Fruit fly (Drosophila melanogaster) whole organism, wandering third instar larva: ENCODE data around the gene CG6026.

Experiments used
- Jra ChIP-seq: sonication (Bioruptor generic); optimal IDR thresholded peaks from 2 replicates; lab custom pipeline; 2016; ENCODE audit warnings: missing biosample characterization, missing genetic modification characterization
- br ChIP-seq: fragments of 200-800 bp; sonication (Bioruptor generic); optimal IDR thresholded peaks from 2 replicates; lab custom pipeline; 2016; ENCODE audit warnings: missing biosample characterization, missing genetic modification characterization
- foxo ChIP-seq, 2 experiments: fragments of 200-800 bp; sonication (Bioruptor generic); optimal IDR thresholded peaks; 2 replicates in 1 of 2; 3 replicates in 1 of 2; lab custom pipeline; 2016 to 2017; ENCODE audit warnings: missing biosample characterization in 2 of 2, missing genetic modification characterization in 2 of 2
- pan ChIP-seq: fragments of >200 bp; optimal IDR thresholded peaks from 2 replicates; lab custom pipeline; 2017

- TF ChIP-seq pan (lab: Kevin White, UChicago) (no peak), br (GFP tag; lab: Kevin White, UChicago) (no peak), Jra (no peak), foxo (GFP tag; optimal IDR thresholded peaks at IDR 0.05; lab: Kevin White, UChicago) (no peak)
Observed at dm6 chr3R:19011885-19012284, 21.5 kb upstream of the CG6026 start.
